Fruit fly (Drosophila melanogaster) whole organism, larva: ENCODE data around the gene nocte.

ENCODE experiments used
- noc ChIP-seq: fragments of 200-800 bp; sonication (Bioruptor generic); optimal IDR thresholded peaks from 3 replicates; lab custom pipeline; 2019; ENCODE audit warnings: missing biosample characterization, mild to moderate bottlenecking, missing genetic modification characterization, moderate library complexity

The nocte gene

dm6 chrX:10474625-10475024, at the start of gene nocte:
Gene nocte (minus strand): TSS chrX:10474675.
- no peak for TF ChIP-seq noc

dm6 chrX:10515323-10515853, 40.9 kb upstream of the nocte start:
- TF ChIP-seq noc: no peak

- no peak for TF ChIP-seq noc
Measured at dm6 chrX:10514850-10515249, 40.4 kb upstream of the nocte start.

- no peak for TF ChIP-seq noc
Measured at dm6 chrX:10513611-10514010, 39.1 kb upstream of the nocte start.

- TF ChIP-seq noc: no peak
Measured at dm6 chrX:10496319-10496718, 21.8 kb upstream of the nocte start.

- peak; percentile 95 for TF ChIP-seq noc
Measured at dm6 chrX:10487964-10488605, 13.6 kb upstream of the nocte start.

- no peak for TF ChIP-seq noc
Measured at dm6 chrX:10487105-10487504, 12.6 kb upstream of the nocte start, which contains the start of gene CG32687. Gene CG32687 (minus strand): TSS chrX:10487205.

dm6 chrX:10486144-10487030, 11.9 kb upstream of the nocte start:
- TF ChIP-seq noc: peak; percentile 85

dm6 chrX:10484206-10485112, 10.0 kb upstream of the nocte start:
- peak; percentile 69 for TF ChIP-seq noc

- TF ChIP-seq noc: no peak
Measured at dm6 chrX:10478443-10479368, 4.2 kb upstream of the nocte start, which contains the start of the genes CG2887 and PPP4R2r. Gene CG2887 (minus strand): TSS chrX:10478493. Gene PPP4R2r (plus strand): TSS chrX:10478838.

dm6 chrX:10474213-10474540, 298 bp downstream of the nocte start:
- no peak for TF ChIP-seq noc

dm6 chrX:10473510-10474212, 814 bp downstream of the nocte start, which contains the start of gene CG2889:
Gene CG2889 (plus strand): TSS chrX:10473938.
- TF ChIP-seq noc: no peak

- no peak for TF ChIP-seq noc
Measured at dm6 chrX:10472614-10473248, 1.7 kb downstream of the nocte start.

- no peak for TF ChIP-seq noc
Measured at dm6 chrX:10464531-10464930, 9.9 kb downstream of the nocte start.
